Worm (Caenorhabditis elegans) whole organism, L1 larva: ENCODE data around the gene srj-24.

Experiments
- aly-2 ChIP-seq: fragments of 150-350 bp; optimal IDR thresholded peaks from 2 replicates; lab custom pipeline; 2014; ENCODE audit warnings: missing biosample characterization, missing genetic modification characterization
- blmp-1 ChIP-seq: fragments of 150-350 bp; optimal IDR thresholded peaks from 2 replicates; lab custom pipeline; 2014; ENCODE audit warnings: missing biosample characterization, missing genetic modification characterization
- ceh-82 ChIP-seq, 3 experiments: fragments of 150-350 bp in 1 of 3; sonication (generic microtip) in 2 of 3; optimal IDR thresholded peaks; 2 replicates each; lab custom pipeline; 2014 to 2017; ENCODE audit warnings: missing biosample characterization in 3 of 3, missing genetic modification characterization in 3 of 3
- dpl-1 ChIP-seq, 3 experiments: fragments of 150-350 bp in 2 of 3; sonication (generic microtip) in 1 of 3; optimal IDR thresholded peaks; 2 replicates each; lab custom pipeline; 2014 to 2017; ENCODE audit warnings: missing biosample characterization in 3 of 3, missing genetic modification characterization in 3 of 3, missing genetic modification reagents in 3 of 3
- lin-39 ChIP-seq: fragments of 150-350 bp; optimal IDR thresholded peaks from 2 replicates; lab custom pipeline; 2014; ENCODE audit warnings: missing biosample characterization, missing genetic modification reagents, missing genetic modification characterization
- lsy-2 ChIP-seq, 2 experiments: fragments of 150-350 bp; optimal IDR thresholded peaks; 2 replicates each; lab custom pipeline; 2014; ENCODE audit warnings: missing biosample characterization in 2 of 2, missing genetic modification characterization in 2 of 2
- unc-130 ChIP-seq: fragments of 150-350 bp; optimal IDR thresholded peaks from 2 replicates; lab custom pipeline; 2017; ENCODE audit warnings: missing biosample characterization, missing genetic modification characterization, inconsistent platforms

DNA sequence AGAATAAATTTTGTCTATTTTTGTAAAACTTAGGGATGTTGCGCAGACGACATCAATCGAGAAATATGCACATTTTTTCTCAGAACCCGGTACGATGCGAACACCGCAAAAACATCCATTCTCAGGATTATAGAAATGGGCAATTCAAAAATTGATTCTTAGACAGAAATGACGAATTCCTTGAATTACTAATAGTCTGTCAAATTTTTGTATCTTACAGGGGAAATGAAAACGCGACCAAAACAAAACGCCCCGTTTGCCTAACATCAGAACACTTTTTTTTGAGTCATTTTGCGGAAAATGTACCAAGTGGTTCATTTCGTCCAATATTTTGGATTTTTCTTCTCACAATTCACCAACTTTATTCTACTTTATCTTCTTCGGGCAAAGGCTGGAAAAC, 4.7 kb upstream of the srj-24 start, which contains the start of gene str-134:
- no peak for TF ChIP-seq dpl-1 (GFP tag; optimal IDR thresholded peaks at IDR 0.05; lab: Kevin White, UChicago)
- TF ChIP-seq aly-2 (tag; lab: Kevin White, UChicago), result no peak
- TF ChIP-seq unc-130 (tag; lab: Kevin White, UChicago), result no peak
- no peak for TF ChIP-seq lin-39 (tag; lab: Kevin White, UChicago)
- TF ChIP-seq ceh-82 (tag; optimal IDR thresholded peaks at IDR 0.05; lab: Kevin White, UChicago), result no peak
- no peak for TF ChIP-seq blmp-1 (tag; lab: Kevin White, UChicago)
- no peak for TF ChIP-seq lsy-2 (tag; optimal IDR thresholded peaks at IDR 0.05; lab: Kevin White, UChicago)
